Worm (Caenorhabditis elegans): ENCODE data around the gene F20D6.11.

The F20D6.11 gene

ce11 chrV:8228712-8229119, 29.8 kb upstream of the F20D6.11 start (continued):
- peak; percentile 8 for TF ChIP-seq pqm-1 (tag; optimal IDR thresholded peaks at IDR 0.05)
- no peak for TF ChIP-seq gei-8 (GFP tag; optimal IDR thresholded peaks at IDR 0.05)
- peak; percentile 70 for TF ChIP-seq mdt-29 (GFP tag; IDR thresholded peaks at IDR 0.05)
- TF ChIP-seq ceh-28 (tag; optimal IDR thresholded peaks at IDR 0.05): no peak
- no peak for TF ChIP-seq egl-27 (tag; optimal IDR thresholded peaks at IDR 0.05)
- TF ChIP-seq ceh-20 (GFP tag; IDR thresholded peaks at IDR 0.05): no peak
- TF ChIP-seq Y105C5A.15 (GFP tag; IDR thresholded peaks at IDR 0.05): no peak
- TF ChIP-seq mxl-3 (GFP tag; optimal IDR thresholded peaks at IDR 0.05): peak; percentile 66
- no peak for TF ChIP-seq daf-8 (GFP tag; IDR thresholded peaks at IDR 0.05)
- peak; percentile 4 for TF ChIP-seq ztf-7 (tag; optimal IDR thresholded peaks at IDR 0.05)
- TF ChIP-seq spr-3 (GFP tag; optimal IDR thresholded peaks at IDR 0.05): peak; percentile 68
- TF ChIP-seq php-3 (GFP tag; IDR thresholded peaks at IDR 0.05): peak; percentile 73
- TF ChIP-seq fkh-10 (GFP tag; optimal IDR thresholded peaks at IDR 0.05): no peak
- TF ChIP-seq nhr-237 (tag; optimal IDR thresholded peaks at IDR 0.05): no peak
- 0 out of 2 replicates have a peak, but pooled peaks have one; percentile 8 for TF ChIP-seq nhr-41 (GFP tag; IDR thresholded peaks at IDR 0.05)
- peak; percentile 12 to 30 for TF ChIP-seq hif-1 (tag; optimal IDR thresholded peaks at IDR 0.05)
- TF ChIP-seq zag-1 (tag; optimal IDR thresholded peaks at IDR 0.05): no peak
- TF ChIP-seq hlh-30 (tag; optimal IDR thresholded peaks at IDR 0.05; ENCODE audit: insufficient read depth): peak; percentile 80
- 0 out of 2 replicates have a peak, but pooled peaks have one; percentile 47 for TF ChIP-seq saeg-2 (GFP tag; IDR thresholded peaks at IDR 0.05)
- peak; percentile 97 for TF ChIP-seq F49E8.2 (tag; optimal IDR thresholded peaks at IDR 0.05; ENCODE audit: borderline replicate concordance)
- peak; percentile 93 for TF ChIP-seq ceh-44 (GFP tag; IDR thresholded peaks at IDR 0.05)
- TF ChIP-seq D1046.2 (GFP tag; IDR thresholded peaks at IDR 0.05): no peak
- peak; percentile 54 for TF ChIP-seq nhr-77 (tag; optimal IDR thresholded peaks at IDR 0.05)
- peak; percentile 70 for TF ChIP-seq nhr-111 (GFP tag; optimal IDR thresholded peaks at IDR 0.05)
- TF ChIP-seq mxl-2 (GFP tag; conservative IDR thresholded peaks at IDR 0.05): no peak
- 0 out of 2 replicates have a peak, but pooled peaks have one; percentile 10 for TF ChIP-seq madf-9 (GFP tag; conservative IDR thresholded peaks at IDR 0.05)
- TF ChIP-seq aly-2 (tag; optimal IDR thresholded peaks at IDR 0.05): no peak
- TF ChIP-seq vab-7 (GFP tag; IDR thresholded peaks at IDR 0.05): 0 out of 2 replicates have a peak, but pooled peaks have one; percentile 29
- TF ChIP-seq fos-1 (tag; optimal IDR thresholded peaks at IDR 0.05): no peak
- TF ChIP-seq nhr-102 (tag; optimal IDR thresholded peaks at IDR 0.05): peak; percentile 91
- TF ChIP-seq daf-19 (GFP tag; conservative IDR thresholded peaks at IDR 0.05): peak; percentile 71; the same call in 1 of the 2 replicates
- TF ChIP-seq hlh-11 (tag; optimal IDR thresholded peaks at IDR 0.05): peak; percentile 83
- peak; percentile 65 to 88 for TF ChIP-seq daf-16 (GFP tag; optimal IDR thresholded peaks at IDR 0.05)
- TF ChIP-seq daf-16 (tag; optimal IDR thresholded peaks at IDR 0.05): peak; percentile 86
- peak; percentile 92 for TF ChIP-seq snpc-1.2 (GFP tag; IDR thresholded peaks at IDR 0.05)
- TF ChIP-seq mep-1 (tag; optimal IDR thresholded peaks at IDR 0.05): peak; percentile 93
- TF ChIP-seq nhr-28 (tag; optimal IDR thresholded peaks at IDR 0.05): peak; percentile 56
- no peak for TF ChIP-seq skn-1 (tag; optimal IDR thresholded peaks at IDR 0.05)
- no peak for TF ChIP-seq Y75B8A.6 (GFP tag; IDR thresholded peaks at IDR 0.05)
- peak; percentile 83 for TF ChIP-seq F10B5.3 (tag; optimal IDR thresholded peaks at IDR 0.05)
- TF ChIP-seq ZK546.5 (tag; optimal IDR thresholded peaks at IDR 0.05): no peak
- peak; percentile 85 for TF ChIP-seq spr-1 (tag; optimal IDR thresholded peaks at IDR 0.05)
- TF ChIP-seq Y5F2A.4 (GFP tag; optimal IDR thresholded peaks at IDR 0.05): no peak
- TF ChIP-seq dmd-9 (GFP tag; IDR thresholded peaks at IDR 0.05): peak; percentile 74
- peak; percentile 86 for TF ChIP-seq pha-4 (GFP tag; IDR thresholded peaks at IDR 0.05)
- no peak for TF ChIP-seq pha-4 (tag; optimal IDR thresholded peaks at IDR 0.05)
- peak; percentile 47 for TF ChIP-seq nhr-42 (GFP tag; IDR thresholded peaks at IDR 0.05)
- peak; percentile 25; the same call in 1 of the 2 replicates for TF ChIP-seq lin-29 (GFP tag; IDR thresholded peaks at IDR 0.05)
- TF ChIP-seq dmd-6 (GFP tag; IDR thresholded peaks at IDR 0.05): peak; percentile 74
- peak; percentile 88 for TF ChIP-seq hmg-1.1 (GFP tag; IDR thresholded peaks at IDR 0.05)
- no peak; the same call in 1 of the 2 replicates for TF ChIP-seq lin-38 (GFP tag; IDR thresholded peaks at IDR 0.05)
- peak; percentile 44 for TF ChIP-seq zfp-2 (tag; optimal IDR thresholded peaks at IDR 0.05)

Data from whole organism, L4 larva.